Worm (Caenorhabditis elegans): ENCODE results near the gene C30H6.5.

ce11 chrIV:17331100-17331577 is 40.4 kb upstream of the C30H6.5 start, which contains the start of gene C49C3.6:
- TF ChIP-seq mdl-1 (tag; optimal IDR thresholded peaks at IDR 0.05) (no peak), F13H6.1 (tag; optimal IDR thresholded peaks at IDR 0.05) (no peak), lsy-2 (tag; optimal IDR thresholded peaks at IDR 0.05) (peak in 1 of 2 experiments; percentile 36), snpc-4 (tag; optimal IDR thresholded peaks at IDR 0.05) (no peak), dmd-4 (tag; optimal IDR thresholded peaks at IDR 0.05) (no peak), unc-55 (GFP tag; optimal IDR thresholded peaks at IDR 0.05) (peak; percentile 29), unc-62 (GFP tag; optimal IDR thresholded peaks at IDR 0.05) (no peak), blmp-1 (tag; optimal IDR thresholded peaks at IDR 0.05; ENCODE audit: insufficient read depth) (no peak), zag-1 (tag; optimal IDR thresholded peaks at IDR 0.05) (no peak), unc-39 (tag; optimal IDR thresholded peaks at IDR 0.05) (no peak), nhr-12 (tag; optimal IDR thresholded peaks at IDR 0.05) (no peak), nhr-77 (tag; optimal IDR thresholded peaks at IDR 0.05) (no peak), fos-1 (tag; optimal IDR thresholded peaks at IDR 0.05) (no peak), ztf-4 (tag; optimal IDR thresholded peaks at IDR 0.05) (no peak)

Measured in whole organism, L2 larva.